Worm (Caenorhabditis elegans) whole organism, L4 larva: ENCODE data around the gene rps-29.

Source experiments
- F10B5.3 ChIP-seq: sonication (generic microtip); optimal IDR thresholded peaks from 2 replicates; lab custom pipeline; 2016; ENCODE audit warnings: mild to moderate bottlenecking, missing genetic modification characterization, missing compliant biosample characterization
- F44E2.7 ChIP-seq: fragments of 200-800 bp; sonication (Bioruptor generic); IDR thresholded peaks from 2 replicates; pipeline ENCODE4 v2.1.2; 2022; ENCODE audit warnings: missing genetic modification characterization, missing compliant biosample characterization
- T20F7.1 ChIP-seq: fragments of 200-800 bp; sonication (Bioruptor generic); optimal IDR thresholded peaks from 2 replicates; lab custom pipeline; 2018; ENCODE audit warnings: mild to moderate bottlenecking, missing genetic modification characterization, missing compliant biosample characterization
- Y105C5A.15 ChIP-seq: fragments of 200-800 bp; sonication (Bioruptor generic); IDR thresholded peaks from 2 replicates; pipeline ENCODE4 v1.3.6; 2022; ENCODE audit warnings: missing genetic modification characterization, missing compliant biosample characterization
- Y48G9A.11 ChIP-seq: fragments of 200-800 bp; sonication (Bioruptor generic); IDR thresholded peaks from 2 replicates; pipeline ENCODE4 v1.3.6; 2022; ENCODE audit warnings: missing genetic modification reagents, missing genetic modification characterization, missing compliant biosample characterization
- ZK337.2 ChIP-seq: fragments of 200-800 bp; sonication (Bioruptor generic); IDR thresholded peaks from 2 replicates; pipeline ENCODE4 v1.3.6; 2022; ENCODE audit warnings: missing genetic modification reagents, missing genetic modification characterization, missing compliant biosample characterization
- ZK546.5 ChIP-seq, 2 experiments: sonication (generic microtip); optimal IDR thresholded peaks; 2 replicates each; lab custom pipeline; 2017; ENCODE audit warnings: missing biosample characterization in 2 of 2, missing genetic modification characterization in 2 of 2
- aha-1 ChIP-seq: fragments of 150-350 bp; peaks from one replicate; lab custom pipeline; 2014; ENCODE audit warnings: missing biosample characterization, missing genetic modification characterization
- aly-2 ChIP-seq: sonication (generic microtip); optimal IDR thresholded peaks from 2 replicates; lab custom pipeline; 2018; ENCODE audit warnings: missing biosample characterization, missing genetic modification characterization
- ama-1 ChIP-seq: fragments of 150-350 bp; optimal IDR thresholded peaks from 2 replicates; lab custom pipeline; 2014; ENCODE audit warnings: inconsistent platforms, mixed read lengths
- arid-1 ChIP-seq: fragments of 200-800 bp; sonication (Bioruptor generic); conservative IDR thresholded peaks from 2 replicates; pipeline ENCODE4 v1.3.6; 2022; ENCODE audit warnings: missing genetic modification reagents, missing genetic modification characterization, missing compliant biosample characterization
- attf-4 ChIP-seq: sonication (generic microtip); optimal IDR thresholded peaks from 3 replicates; lab custom pipeline; 2017; ENCODE audit warnings: missing biosample characterization, missing genetic modification characterization
- ceh-82 ChIP-seq: sonication (generic microtip); optimal IDR thresholded peaks from 2 replicates; lab custom pipeline; 2017; ENCODE audit warnings: missing biosample characterization, missing genetic modification characterization
- ctbp-1 ChIP-seq: fragments of 200-800 bp; sonication (Bioruptor generic); IDR thresholded peaks from 2 replicates; pipeline ENCODE4 v1.3.6; 2022; ENCODE audit warnings: missing genetic modification reagents, missing genetic modification characterization, missing compliant biosample characterization
- daf-8 ChIP-seq: fragments of 200-800 bp; sonication (Bioruptor generic); IDR thresholded peaks from 2 replicates; pipeline ENCODE4 v1.3.6; 2022; ENCODE audit warnings: missing genetic modification characterization, missing compliant biosample characterization
- dmd-8 ChIP-seq: fragments of 200-800 bp; sonication (Bioruptor generic); IDR thresholded peaks from 2 replicates; pipeline ENCODE4 v1.3.6; 2022; ENCODE audit warnings: missing genetic modification characterization, missing compliant biosample characterization
- dmd-9 ChIP-seq: fragments of 200-800 bp; sonication (Bioruptor generic); IDR thresholded peaks from 2 replicates; pipeline ENCODE4 v1.3.6; 2022; ENCODE audit warnings: missing genetic modification reagents, missing genetic modification characterization, missing compliant biosample characterization
- dpl-1 ChIP-seq: fragments of 150-350 bp; optimal IDR thresholded peaks from 2 replicates; lab custom pipeline; 2014; ENCODE audit warnings: missing biosample characterization, missing genetic modification reagents, missing genetic modification characterization
- fkh-10 ChIP-seq: fragments of 150-350 bp; optimal IDR thresholded peaks from 2 replicates; lab custom pipeline; 2014; ENCODE audit warnings: missing biosample characterization, missing genetic modification reagents, missing genetic modification characterization
- fos-1 ChIP-seq: fragments of 150-350 bp; optimal IDR thresholded peaks from 2 replicates; lab custom pipeline; 2014; ENCODE audit warnings: missing biosample characterization, missing genetic modification characterization
- hlh-11 ChIP-seq: fragments of 200-800 bp; sonication (Bioruptor generic); optimal IDR thresholded peaks from 2 replicates; lab custom pipeline; 2018; ENCODE audit warnings: mild to moderate bottlenecking, missing genetic modification characterization, missing compliant biosample characterization
- hlh-30 ChIP-seq: sonication (generic microtip); optimal IDR thresholded peaks from 2 replicates; lab custom pipeline; 2017; ENCODE audit warnings: antibody characterized with exemption, mild to moderate bottlenecking, missing genetic modification characterization, missing compliant biosample characterization; ENCODE audit not compliant: insufficient read depth
- jun-1 ChIP-seq: fragments of 150-350 bp; optimal IDR thresholded peaks from 2 replicates; lab custom pipeline; 2014; ENCODE audit warnings: missing biosample characterization, missing genetic modification reagents, missing genetic modification characterization
- lim-7 ChIP-seq: fragments of 200-800 bp; sonication (Bioruptor generic); IDR thresholded peaks from 2 replicates; pipeline ENCODE4 v1.3.6; 2022; ENCODE audit warnings: missing genetic modification characterization, missing compliant biosample characterization
- lin-15B ChIP-seq: fragments of 150-350 bp; sonication (generic microtip); optimal IDR thresholded peaks from 3 replicates; lab custom pipeline; 2014; ENCODE audit warnings: missing biosample characterization, missing genetic modification characterization
- lin-29 ChIP-seq: fragments of 200-800 bp; sonication (Bioruptor generic); IDR thresholded peaks from 2 replicates; pipeline ENCODE4 v1.3.6; 2022; ENCODE audit warnings: missing genetic modification reagents, missing genetic modification characterization, missing compliant biosample characterization
- lin-39 ChIP-seq: fragments of 150-350 bp; optimal IDR thresholded peaks from 2 replicates; lab custom pipeline; 2014; ENCODE audit warnings: missing biosample characterization, missing genetic modification reagents, missing genetic modification characterization
- lir-3 ChIP-seq: sonication (generic microtip); optimal IDR thresholded peaks from 2 replicates; lab custom pipeline; 2016; ENCODE audit warnings: mild to moderate bottlenecking, missing genetic modification characterization, missing compliant biosample characterization
- lsy-2 ChIP-seq, 2 experiments: fragments of 150-350 bp in 1 of 2; sonication (generic microtip) in 1 of 2; optimal IDR thresholded peaks; 2 replicates each; lab custom pipeline; 2014 to 2017; ENCODE audit warnings: missing biosample characterization in 2 of 2, missing genetic modification characterization in 2 of 2
- madf-9 ChIP-seq: fragments of 200-800 bp; sonication (Bioruptor generic); conservative IDR thresholded peaks from 2 replicates; pipeline ENCODE4 v1.3.6; 2022; ENCODE audit warnings: missing genetic modification reagents, missing genetic modification characterization, missing compliant biosample characterization
- mdt-29 ChIP-seq: fragments of 200-800 bp; sonication (Bioruptor generic); IDR thresholded peaks from 2 replicates; pipeline ENCODE4 v1.3.6; 2022; ENCODE audit warnings: missing genetic modification reagents, missing genetic modification characterization, missing compliant biosample characterization
- mep-1 ChIP-seq: fragments of 150-350 bp; sonication (generic microtip); optimal IDR thresholded peaks from 3 replicates; lab custom pipeline; 2014; ENCODE audit warnings: missing biosample characterization, missing genetic modification characterization
- nhr-111 ChIP-seq: fragments of 200-800 bp; sonication (Bioruptor generic); optimal IDR thresholded peaks from 2 replicates; lab custom pipeline; 2018; ENCODE audit warnings: mild to moderate bottlenecking, missing genetic modification characterization, missing compliant biosample characterization
- nhr-28 ChIP-seq: fragments of 150-350 bp; optimal IDR thresholded peaks from 2 replicates; lab custom pipeline; 2014; ENCODE audit warnings: missing biosample characterization, missing genetic modification characterization
- nhr-42 ChIP-seq: fragments of 200-800 bp; sonication (Bioruptor generic); IDR thresholded peaks from 2 replicates; pipeline ENCODE4 v1.3.6; 2022; ENCODE audit warnings: missing genetic modification characterization, missing compliant biosample characterization
- pha-4 ChIP-seq, 2 experiments: fragments of 150-350 bp in 1 of 2; fragments of 200-800 bp in 1 of 2; sonication (Bioruptor generic) in 1 of 2; IDR thresholded peaks in 1 of 2; optimal IDR thresholded peaks in 1 of 2; 2 replicates each; pipeline versions ENCODE4 v1.3.6 to Lab custom; 2014 to 2022; ENCODE audit warnings: missing genetic modification characterization in 2 of 2, missing genetic modification reagents in 2 of 2, missing biosample characterization in 1 of 2, missing compliant biosample characterization in 1 of 2
- php-3 ChIP-seq: fragments of 200-800 bp; sonication (Bioruptor generic); IDR thresholded peaks from 2 replicates; pipeline ENCODE4 v1.3.6; 2022; ENCODE audit warnings: missing genetic modification reagents, missing genetic modification characterization, missing compliant biosample characterization
- pqm-1 ChIP-seq: sonication (generic microtip); optimal IDR thresholded peaks from 2 replicates; lab custom pipeline; 2017; ENCODE audit warnings: missing biosample characterization, missing genetic modification characterization
- rbr-2 ChIP-seq: sonication (generic microtip); optimal IDR thresholded peaks from 2 replicates; lab custom pipeline; 2016; ENCODE audit warnings: missing genotype, missing genetic modification characterization, missing compliant biosample characterization
- spr-1 ChIP-seq: sonication (generic microtip); optimal IDR thresholded peaks from 2 replicates; lab custom pipeline; 2016; ENCODE audit warnings: mild to moderate bottlenecking, missing genetic modification characterization, missing compliant biosample characterization
- tag-97 ChIP-seq: fragments of 200-800 bp; sonication (Bioruptor generic); IDR thresholded peaks from 2 replicates; pipeline ENCODE4 v1.3.6; 2022; ENCODE audit warnings: missing genetic modification characterization, missing compliant biosample characterization
- vab-7 ChIP-seq: fragments of 200-800 bp; sonication (Bioruptor generic); IDR thresholded peaks from 2 replicates; pipeline ENCODE4 v1.3.6; 2022; ENCODE audit warnings: missing genetic modification reagents, missing genetic modification characterization, missing compliant biosample characterization
- ztf-11 ChIP-seq: fragments of 150-350 bp; optimal IDR thresholded peaks from 2 replicates; lab custom pipeline; 2014; ENCODE audit warnings: missing biosample characterization, missing genetic modification characterization
- ztf-7 ChIP-seq: fragments of 150-350 bp; optimal IDR thresholded peaks from 2 replicates; lab custom pipeline; 2014; ENCODE audit warnings: missing biosample characterization, missing genetic modification characterization

rps-29 gene

DNA sequence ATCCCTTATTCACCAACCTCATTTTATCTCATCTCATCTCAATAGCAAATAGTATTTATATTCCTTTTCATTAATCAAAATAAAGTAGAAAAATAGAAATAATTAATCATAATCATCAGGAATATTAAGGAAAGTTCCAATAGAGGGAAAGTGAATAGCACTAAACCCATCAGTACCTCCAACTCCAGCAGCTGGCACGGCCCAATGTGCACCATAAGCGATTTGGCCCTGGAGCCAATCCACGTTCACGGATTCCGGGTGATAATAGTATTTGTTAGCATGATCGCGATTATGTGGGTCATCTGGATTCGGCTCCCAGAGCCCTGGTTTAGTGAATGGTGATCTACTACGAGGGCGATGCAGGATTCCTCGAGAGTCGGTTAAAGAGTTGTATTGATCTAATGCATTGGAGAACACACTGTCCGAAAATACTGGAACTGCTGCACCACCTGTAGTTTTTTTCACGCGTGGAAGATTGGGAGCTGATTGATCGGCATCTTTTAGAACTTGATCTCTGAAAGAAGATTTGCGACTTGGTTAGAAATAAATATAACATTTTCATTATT is 41.7 kb downstream of the rps-29 start (continued):
- TF ChIP-seq ztf-7 (tag; lab: Kevin White, UChicago): no peak
- TF ChIP-seq ztf-11 (tag; lab: Kevin White, UChicago): peak; percentile 51
- TF ChIP-seq Y48G9A.11: peak; percentile 90
- no peak for TF ChIP-seq dpl-1
- TF ChIP-seq F44E2.7 (GFP tag; lab: Robert Waterston, UW): 0 out of 2 replicates have a peak, but pooled peaks have one; percentile 58
- no peak for TF ChIP-seq aly-2 (tag; lab: Kevin White, UChicago)
- TF ChIP-seq tag-97: peak; percentile 74; the same call in 1 of the 2 replicates
- TF ChIP-seq attf-4 (tag; lab: Kevin White, UChicago): no peak
- peak; percentile 82 for TF ChIP-seq fos-1 (tag; lab: Kevin White, UChicago)
- TF ChIP-seq lin-39 (tag; lab: Kevin White, UChicago): no peak
- peak; percentile 98 for TF ChIP-seq ama-1 (lab: Kevin White, UChicago)
- TF ChIP-seq ceh-82 (tag; lab: Kevin White, UChicago): no peak
- TF ChIP-seq F10B5.3 (tag; lab: Kevin White, UChicago): peak; percentile 16
- peak; percentile 73 for TF ChIP-seq ZK337.2 (GFP tag; lab: Robert Waterston, UW)
- peak; percentile 65 for TF ChIP-seq nhr-28 (tag; lab: Kevin White, UChicago)
- TF ChIP-seq lin-29 (GFP tag; lab: Robert Waterston, UW): peak; percentile 83
- peak; percentile 94 for TF ChIP-seq php-3
- peak; percentile 95 for TF ChIP-seq nhr-42 (GFP tag; lab: Robert Waterston, UW)
- peak; percentile 94 for TF ChIP-seq mep-1 (tag; lab: Kevin White, UChicago)
- TF ChIP-seq fkh-10 (GFP tag; lab: Kevin White, UChicago): no peak
- no peak; the same call in 1 of the 2 replicates for TF ChIP-seq daf-8 (GFP tag; lab: Robert Waterston, UW)
- TF ChIP-seq lir-3 (tag; lab: Kevin White, UChicago): no peak
- TF ChIP-seq hlh-30 (tag; lab: Kevin White, UChicago): peak; percentile 5
- peak; percentile 91 for TF ChIP-seq ctbp-1 (GFP tag; lab: Robert Waterston, UW)
- peak; percentile 72 for TF ChIP-seq madf-9
- peak; percentile 77 for TF ChIP-seq T20F7.1
- TF ChIP-seq lim-7 (GFP tag; lab: Robert Waterston, UW): peak; percentile 95
- peak; percentile 66 to 69 for TF ChIP-seq lsy-2 (tag; optimal IDR thresholded peaks at IDR 0.05; lab: Kevin White, UChicago)
- peak; percentile 5 for TF ChIP-seq pqm-1 (tag; lab: Kevin White, UChicago)
- peak; percentile 99 for TF ChIP-seq aha-1
- peak; percentile 58 for TF ChIP-seq spr-1 (tag; lab: Kevin White, UChicago)
- peak; percentile 94 for TF ChIP-seq jun-1 (tag; lab: Kevin White, UChicago)
- peak; percentile 85 for TF ChIP-seq dmd-9
- TF ChIP-seq pha-4 (GFP tag; IDR thresholded peaks at IDR 0.05; lab: Robert Waterston, UW): peak; percentile 95
- no peak for TF ChIP-seq pha-4 (tag; optimal IDR thresholded peaks at IDR 0.05; lab: Kevin White, UChicago)
- TF ChIP-seq Y105C5A.15 (GFP tag; lab: Robert Waterston, UW): peak; percentile 99

DNA sequence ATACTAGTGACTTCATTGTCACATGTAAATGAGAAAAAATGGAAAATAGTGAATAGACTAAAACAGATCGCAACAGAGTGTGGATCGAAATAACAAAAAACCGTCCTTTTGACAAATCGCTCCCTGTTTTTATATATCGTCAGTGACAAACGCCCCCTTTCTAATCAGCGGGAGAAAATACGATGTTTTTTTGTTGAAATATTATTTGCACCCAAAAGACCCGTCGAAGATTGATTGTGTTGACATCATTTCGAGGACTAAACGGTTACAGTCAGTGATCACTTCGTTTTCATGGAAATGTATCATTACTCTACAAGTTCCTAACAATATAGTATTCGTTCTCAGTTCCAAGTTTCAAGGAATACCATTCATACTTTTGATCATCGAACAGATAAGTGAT is 45.4 kb downstream of the rps-29 start, which contains the start of gene dos-3:
Gene dos-3, minus strand, starts transcription at position 101 of the 400 bp plus-strand sequence.
- TF ChIP-seq nhr-111 (GFP tag; lab: Kevin White, UChicago): no peak
- no peak for TF ChIP-seq lin-15B (tag; lab: Kevin White, UChicago)
- no peak for TF ChIP-seq rbr-2
- no peak for TF ChIP-seq ZK546.5 (tag; optimal IDR thresholded peaks at IDR 0.05; lab: Kevin White, UChicago)
- TF ChIP-seq arid-1 (GFP tag; lab: Robert Waterston, UW): no peak
- TF ChIP-seq aha-1: no peak
- TF ChIP-seq mdt-29: no peak
- no peak for TF ChIP-seq vab-7
- TF ChIP-seq dmd-8 (GFP tag; lab: Robert Waterston, UW): no peak
- TF ChIP-seq hlh-11 (tag; lab: Kevin White, UChicago): no peak
